Worm (Caenorhabditis elegans): ENCODE measurements around the gene F09G2.1.

DNA sequence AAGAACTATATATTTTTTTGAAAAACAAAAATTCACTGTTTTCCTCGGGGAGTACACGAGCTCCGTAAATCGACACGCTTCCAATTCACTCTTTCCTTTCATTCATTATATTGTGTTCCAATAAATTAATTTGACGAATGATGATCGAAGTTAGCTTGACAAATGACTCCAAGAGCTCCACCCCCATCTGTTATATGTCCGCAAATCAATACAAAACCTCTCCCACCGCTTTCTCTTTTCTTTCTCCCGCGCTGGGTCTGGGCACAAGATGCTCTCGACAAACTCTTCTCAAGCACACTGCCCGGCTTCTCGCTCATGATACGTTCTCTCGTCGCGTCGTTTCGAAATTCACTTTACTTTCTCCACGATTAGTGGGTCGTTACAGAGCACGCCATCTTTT, 23.9 kb downstream of the F09G2.1 start, which contains the start of gene C13F10.1:
- TF ChIP-seq ceh-100 (GFP tag; IDR thresholded peaks at IDR 0.05) (no peak), dpl-1 (GFP tag; optimal IDR thresholded peaks at IDR 0.05) (no peak), atf-7 (tag; optimal IDR thresholded peaks at IDR 0.05) (no peak), nhr-27 (tag; optimal IDR thresholded peaks at IDR 0.05) (no peak)
